Worm (Caenorhabditis elegans): ENCODE data around the gene F23H12.5.

The F23H12.5 gene

DNA sequence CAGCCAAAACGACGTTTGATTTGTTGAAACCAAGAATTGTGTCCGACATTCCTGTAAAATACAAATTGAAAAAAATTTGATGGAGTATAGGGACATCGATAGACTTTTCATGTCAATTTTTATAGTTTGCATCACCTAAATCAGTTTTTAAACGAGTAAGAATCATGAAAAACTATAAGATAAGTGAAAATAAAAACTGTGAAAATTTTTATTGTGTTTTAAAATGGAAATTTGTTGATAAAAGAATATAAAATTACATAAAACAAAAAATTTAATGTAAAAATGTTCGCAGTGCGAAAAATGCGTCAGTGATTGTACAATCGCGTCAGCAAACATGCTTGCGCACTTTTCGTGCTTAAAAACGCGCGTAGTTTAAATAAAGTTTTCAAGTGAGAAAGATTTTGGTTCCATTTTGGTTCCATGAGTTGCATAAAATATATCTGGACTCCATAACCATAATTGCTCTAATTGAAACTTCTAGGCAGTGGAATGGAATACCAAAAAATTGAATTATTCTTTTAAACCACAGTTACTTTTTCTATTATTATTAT lies 15.0 kb upstream of the F23H12.5 start, which contains the start of gene tomm-20:
TSS of gene tomm-20 (minus strand) at position 51 of the 551 bp plus-strand sequence.
- TF ChIP-seq ceh-9 (tag; optimal IDR thresholded peaks at IDR 0.05) (no peak), pqm-1 (tag; optimal IDR thresholded peaks at IDR 0.05) (peak; percentile 70), fos-1 (tag; optimal IDR thresholded peaks at IDR 0.05) (no peak), ZK546.5 (tag; optimal IDR thresholded peaks at IDR 0.05) (peak; percentile 32), fkh-2 (tag; optimal IDR thresholded peaks at IDR 0.05) (no peak), ceh-28 (tag; optimal IDR thresholded peaks at IDR 0.05) (peak; percentile 69), lsy-12 (tag; optimal IDR thresholded peaks at IDR 0.05) (peak; percentile 91), nhr-23 (tag; optimal IDR thresholded peaks at IDR 0.05) (peak; percentile 97), egl-5 (tag; optimal IDR thresholded peaks at IDR 0.05) (peak; percentile 83), mdl-1 (tag; optimal IDR thresholded peaks at IDR 0.05) (no peak), elt-3 (tag; optimal IDR thresholded peaks at IDR 0.05) (no peak), lin-39 (tag; optimal IDR thresholded peaks at IDR 0.05) (peak; percentile 66), nhr-28 (tag; optimal IDR thresholded peaks at IDR 0.05) (peak; percentile 58), R02D3.7 (tag; optimal IDR thresholded peaks at IDR 0.05) (peak; percentile 87), egl-27 (tag; optimal IDR thresholded peaks at IDR 0.05) (peak; percentile 36), nhr-76 (tag; optimal IDR thresholded peaks at IDR 0.05) (no peak), unc-39 (tag; optimal IDR thresholded peaks at IDR 0.05) (peak; percentile 19), elt-2 (tag; optimal IDR thresholded peaks at IDR 0.05) (peak; percentile 69), nfya-1 (tag; optimal IDR thresholded peaks at IDR 0.05; ENCODE audit: insufficient read depth) (peak; percentile 91), tbx-2 (tag; optimal IDR thresholded peaks at IDR 0.05) (peak; percentile 90), nhr-77 (tag; optimal IDR thresholded peaks at IDR 0.05) (peak; percentile 70), eor-1 (tag; optimal IDR thresholded peaks at IDR 0.05) (no peak), nhr-25 (tag; optimal IDR thresholded peaks at IDR 0.05) (peak; percentile 87), nhr-67 (tag; optimal IDR thresholded peaks at IDR 0.05) (no peak), nhr-12 (tag; optimal IDR thresholded peaks at IDR 0.05) (no peak), sea-2 (GFP tag; optimal IDR thresholded peaks at IDR 0.05) (no peak), jun-1 (tag; optimal IDR thresholded peaks at IDR 0.05) (peak; percentile 73), ama-1 (optimal IDR thresholded peaks at IDR 0.05) (peak; percentile 67), aly-2 (tag; optimal IDR thresholded peaks at IDR 0.05) (peak; percentile 57), fkh-10 (GFP tag; optimal IDR thresholded peaks at IDR 0.05) (peak; percentile 66), mml-1 (tag; optimal IDR thresholded peaks at IDR 0.05) (no peak), skn-1 (tag; optimal IDR thresholded peaks at IDR 0.05) (peak; percentile 60), ztf-11 (tag; optimal IDR thresholded peaks at IDR 0.05) (no peak), daf-12 (tag; optimal IDR thresholded peaks at IDR 0.05) (no peak), ceh-16 (tag; optimal IDR thresholded peaks at IDR 0.05) (no peak), nhr-43 (tag; optimal IDR thresholded peaks at IDR 0.05; ENCODE audit: poor library complexity, severe bottlenecking) (peak; percentile 95), hmg-11 (tag; optimal IDR thresholded peaks at IDR 0.05) (peak; percentile 70), nhr-11 (tag; optimal IDR thresholded peaks at IDR 0.05) (peak; percentile 53), unc-62 (GFP tag; optimal IDR thresholded peaks at IDR 0.05) (no peak), lin-15B (tag; optimal IDR thresholded peaks at IDR 0.05) (peak; percentile 88), pha-4 (tag; optimal IDR thresholded peaks at IDR 0.05) (peak; percentile 95), ceh-82 (tag; optimal IDR thresholded peaks at IDR 0.05) (peak; percentile 64), elt-1 (tag; optimal IDR thresholded peaks at IDR 0.05) (peak; percentile 29), zag-1 (tag; optimal IDR thresholded peaks at IDR 0.05) (no peak), snpc-4 (tag; optimal IDR thresholded peaks at IDR 0.05) (peak; percentile 86), ztf-4 (tag; optimal IDR thresholded peaks at IDR 0.05) (peak; percentile 49), nhr-237 (tag; optimal IDR thresholded peaks at IDR 0.05) (no peak)
